Worm (Caenorhabditis elegans) whole organism, L2 larva: ENCODE data around the gene best-6.
"Not testable (repeated sequence)": the region's sequence is repeated elsewhere in the genome, so short reads cannot be mapped to it uniquely, and the experiment has no call there.

Source experiments
- ama-1 ChIP-seq: fragments of 150-350 bp; optimal IDR thresholded peaks from 2 replicates; lab custom pipeline; 2018; ENCODE audit warnings: inconsistent platforms
- dmd-4 ChIP-seq: sonication (generic microtip); optimal IDR thresholded peaks from 2 replicates; lab custom pipeline; 2017; ENCODE audit warnings: missing biosample characterization, missing genetic modification characterization

ce11 chrIV:5017075-5017474 is 11.8 kb downstream of the best-6 start, which contains the start of gene T28H11.7:
- not testable (repeated sequence) for TF ChIP-seq dmd-4 (tag; lab: Kevin White, UChicago); ama-1
